Worm (Caenorhabditis elegans): ENCODE measurements around the gene wsp-1.

The wsp-1 gene

DNA sequence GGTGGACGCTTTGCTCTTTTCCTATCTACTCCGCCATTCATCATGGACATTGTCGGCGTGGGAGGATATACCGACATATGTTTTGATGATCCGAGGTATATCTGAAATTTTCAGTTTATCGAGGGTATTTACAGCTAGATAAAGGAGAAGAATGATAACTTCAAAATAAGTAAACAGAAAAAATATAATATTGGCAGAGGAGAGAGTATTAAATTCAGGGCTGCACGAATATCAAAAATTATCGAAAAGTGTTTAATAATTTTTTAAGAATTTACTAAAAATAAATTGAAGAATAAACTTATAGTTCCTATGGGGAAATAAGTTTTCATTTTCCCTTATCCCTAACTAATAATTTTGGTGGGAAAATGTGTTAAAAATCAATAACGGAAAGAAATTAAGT is at the start of gene wsp-1:
Gene wsp-1, minus strand, starts transcription at position 101 of the 400 bp plus-strand sequence.
- no peak for TF ChIP-seq daf-12 (tag; optimal IDR thresholded peaks at IDR 0.05)
- TF ChIP-seq nhr-77 (tag; optimal IDR thresholded peaks at IDR 0.05), result no peak
- no peak for TF ChIP-seq pqm-1 (tag; optimal IDR thresholded peaks at IDR 0.05)
- TF ChIP-seq tbx-2 (tag; optimal IDR thresholded peaks at IDR 0.05), result no peak
- TF ChIP-seq nhr-67 (tag; optimal IDR thresholded peaks at IDR 0.05), result no peak

DNA sequence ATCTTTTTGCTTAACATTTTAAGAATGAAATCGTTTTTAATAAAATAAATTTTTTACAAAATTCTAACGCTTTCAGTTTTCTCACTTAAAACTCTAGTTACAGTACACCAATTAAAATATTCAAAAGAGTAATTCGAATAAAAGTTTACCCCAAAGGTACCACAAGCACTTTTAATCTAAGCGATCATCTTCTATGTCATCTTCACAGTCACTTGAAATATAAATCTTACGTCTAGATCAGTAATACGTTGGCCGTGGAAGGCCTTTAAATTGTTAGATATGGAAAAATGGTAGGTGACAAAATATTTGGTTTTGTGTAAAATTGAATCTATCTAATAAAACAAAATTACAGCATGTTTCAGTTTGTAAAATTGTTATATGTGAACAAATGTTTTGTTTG is 48.6 kb upstream of the wsp-1 start:
- TF ChIP-seq nhr-43 (tag; optimal IDR thresholded peaks at IDR 0.05; ENCODE audit: poor library complexity, severe bottlenecking) (no peak), nhr-28 (tag; optimal IDR thresholded peaks at IDR 0.05) (no peak), nhr-12 (tag; optimal IDR thresholded peaks at IDR 0.05) (no peak), nhr-23 (tag; optimal IDR thresholded peaks at IDR 0.05) (peak; percentile 34), sea-2 (GFP tag; optimal IDR thresholded peaks at IDR 0.05) (no peak), elt-1 (tag; optimal IDR thresholded peaks at IDR 0.05) (peak; percentile 94), fos-1 (tag; optimal IDR thresholded peaks at IDR 0.05) (no peak), nhr-11 (tag; optimal IDR thresholded peaks at IDR 0.05) (no peak), ceh-16 (tag; optimal IDR thresholded peaks at IDR 0.05) (no peak), pha-4 (tag; optimal IDR thresholded peaks at IDR 0.05) (no peak), egl-5 (tag; optimal IDR thresholded peaks at IDR 0.05) (no peak), lin-15B (tag; optimal IDR thresholded peaks at IDR 0.05) (no peak)

DNA sequence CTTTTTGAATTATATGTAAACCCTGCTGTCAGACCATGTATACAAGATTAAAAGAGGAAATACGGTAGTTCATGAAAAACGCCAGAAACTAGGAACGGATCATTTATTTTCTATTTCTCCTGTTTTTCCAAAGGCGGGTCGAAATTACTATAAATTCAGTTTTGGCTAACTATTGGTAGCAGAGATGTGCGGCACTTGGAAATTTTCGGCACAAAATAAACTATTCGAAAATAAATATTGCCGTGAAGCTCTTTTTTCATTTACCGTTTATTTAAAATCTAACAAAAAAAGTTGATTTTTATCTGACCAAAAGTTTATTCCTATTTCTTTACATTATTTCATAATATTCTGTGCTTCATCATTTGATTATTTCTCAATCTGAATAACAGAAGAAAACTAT is 45.4 kb upstream of the wsp-1 start, which contains the start of gene T09A12.1:
Gene T09A12.1, plus strand, starts transcription at position 301 of the 400 bp plus-strand sequence.
- TF ChIP-seq ZK546.5 (tag; optimal IDR thresholded peaks at IDR 0.05) (no peak), pqm-1 (tag; optimal IDR thresholded peaks at IDR 0.05) (no peak), R02D3.7 (tag; optimal IDR thresholded peaks at IDR 0.05) (no peak), elt-1 (tag; optimal IDR thresholded peaks at IDR 0.05) (no peak), hmg-11 (tag; optimal IDR thresholded peaks at IDR 0.05) (no peak), tbx-2 (tag; optimal IDR thresholded peaks at IDR 0.05) (no peak), ceh-16 (tag; optimal IDR thresholded peaks at IDR 0.05) (no peak)

ce11 chrIV:8243599-8243998 is 44.8 kb upstream of the wsp-1 start, which contains the start of gene T09A12.8:
Gene T09A12.8, minus strand, starts transcription at chrIV:8243699.
- TF ChIP-seq pqm-1 (tag; optimal IDR thresholded peaks at IDR 0.05) (no peak), elt-2 (tag; optimal IDR thresholded peaks at IDR 0.05) (no peak), nhr-25 (tag; optimal IDR thresholded peaks at IDR 0.05) (no peak), elt-3 (tag; optimal IDR thresholded peaks at IDR 0.05) (no peak), zag-1 (tag; optimal IDR thresholded peaks at IDR 0.05) (no peak), eor-1 (tag; optimal IDR thresholded peaks at IDR 0.05) (no peak), nfya-1 (tag; optimal IDR thresholded peaks at IDR 0.05; ENCODE audit: insufficient read depth) (no peak), R02D3.7 (tag; optimal IDR thresholded peaks at IDR 0.05) (no peak), ceh-16 (tag; optimal IDR thresholded peaks at IDR 0.05) (no peak), ceh-28 (tag; optimal IDR thresholded peaks at IDR 0.05) (no peak), egl-27 (tag; optimal IDR thresholded peaks at IDR 0.05) (no peak)

DNA sequence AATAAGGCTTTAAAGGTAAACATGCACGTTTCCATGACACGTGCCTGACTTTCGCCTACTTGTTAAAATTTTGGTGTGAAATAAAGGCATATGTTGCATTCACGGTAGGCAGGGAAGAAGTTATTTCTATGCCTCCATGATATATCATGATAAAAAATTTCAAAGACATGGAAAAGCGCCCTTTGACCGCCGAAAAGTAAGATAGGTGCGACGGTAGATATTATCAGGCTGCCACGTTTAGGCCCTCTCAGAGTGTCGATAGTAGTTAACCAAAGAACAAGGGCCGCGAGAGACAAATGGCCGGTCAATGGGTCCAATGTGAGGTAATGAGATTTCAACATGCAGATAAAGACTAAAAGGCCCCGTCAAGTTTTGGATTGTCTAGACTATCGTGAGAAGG is 44.4 kb upstream of the wsp-1 start:
- TF ChIP-seq egl-27 (tag; optimal IDR thresholded peaks at IDR 0.05) (no peak), nhr-23 (tag; optimal IDR thresholded peaks at IDR 0.05) (peak; percentile 50), elt-1 (tag; optimal IDR thresholded peaks at IDR 0.05) (peak; percentile 80)

DNA sequence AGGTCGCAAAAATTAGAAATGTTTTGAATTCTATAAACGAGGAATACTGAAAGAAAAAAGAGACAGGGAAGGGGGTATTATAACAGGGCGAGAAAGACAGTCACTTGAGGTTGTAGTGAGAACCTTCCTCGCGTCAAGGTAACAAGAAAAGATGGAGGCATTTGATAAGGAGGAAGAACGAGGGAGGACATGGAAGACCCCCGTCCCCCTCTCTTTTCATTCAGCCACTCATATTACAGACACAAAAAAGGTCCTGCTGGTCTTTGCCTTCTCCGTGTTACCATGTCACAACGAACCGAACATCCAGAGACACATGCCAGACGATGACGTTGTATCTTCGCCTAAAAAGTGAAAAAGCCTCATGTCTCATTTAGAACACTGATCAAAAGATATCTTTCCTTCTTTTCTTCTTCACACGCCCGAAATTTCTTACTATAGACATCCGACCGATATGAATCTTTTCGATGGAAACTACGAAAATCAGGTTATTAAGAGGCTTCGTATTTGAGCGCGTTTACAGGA is 42.6 kb upstream of the wsp-1 start:
- TF ChIP-seq nhr-43 (tag; optimal IDR thresholded peaks at IDR 0.05; ENCODE audit: poor library complexity, severe bottlenecking) (peak; percentile 8), nhr-25 (tag; optimal IDR thresholded peaks at IDR 0.05) (peak; percentile 38), lin-15B (tag; optimal IDR thresholded peaks at IDR 0.05) (no peak), nhr-23 (tag; optimal IDR thresholded peaks at IDR 0.05) (peak; percentile 17), eor-1 (tag; optimal IDR thresholded peaks at IDR 0.05) (no peak), elt-3 (tag; optimal IDR thresholded peaks at IDR 0.05) (peak in 1 of 3 experiments; percentile 3), nhr-237 (tag; optimal IDR thresholded peaks at IDR 0.05) (no peak), elt-1 (tag; optimal IDR thresholded peaks at IDR 0.05) (peak; percentile 36)

DNA sequence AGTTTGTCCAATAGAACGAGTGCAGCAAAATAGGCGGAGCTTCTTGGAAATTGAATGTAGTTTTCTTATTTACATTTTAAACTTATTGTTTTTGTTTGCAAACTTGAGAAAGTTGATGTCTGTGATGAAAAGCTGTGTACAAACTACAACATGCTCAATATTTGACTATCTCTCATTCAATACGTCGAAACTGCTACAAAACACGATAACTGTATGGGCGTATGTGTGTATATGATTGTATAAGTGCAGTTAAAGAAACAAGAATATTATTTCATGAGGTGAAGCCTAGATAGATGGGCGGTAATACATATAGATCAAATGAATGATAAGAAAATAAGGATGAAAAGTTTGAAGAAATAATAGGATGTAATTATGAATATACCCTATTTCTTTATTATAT is 40.8 kb upstream of the wsp-1 start:
- TF ChIP-seq fkh-2 (tag; optimal IDR thresholded peaks at IDR 0.05) (no peak), pha-4 (tag; optimal IDR thresholded peaks at IDR 0.05) (peak; percentile 77), skn-1 (tag; optimal IDR thresholded peaks at IDR 0.05) (no peak), elt-2 (tag; optimal IDR thresholded peaks at IDR 0.05) (peak; percentile 22), nhr-43 (tag; optimal IDR thresholded peaks at IDR 0.05; ENCODE audit: poor library complexity, severe bottlenecking) (no peak), egl-5 (tag; optimal IDR thresholded peaks at IDR 0.05) (no peak), ama-1 (optimal IDR thresholded peaks at IDR 0.05) (no peak), unc-39 (tag; optimal IDR thresholded peaks at IDR 0.05) (no peak)

Data from whole organism, L3 larva.